Fruit fly (Drosophila melanogaster): ENCODE results near the gene CG33494.

Gene CG33494

dm6 chr3R:25531905-25532387 lies 37.0 kb upstream of the CG33494 start (continued):
- TF ChIP-seq CG5245 (GFP tag; optimal IDR thresholded peaks at IDR 0.05), result peak; percentile 9
- peak; percentile 21 for TF ChIP-seq mam (GFP tag; optimal IDR thresholded peaks at IDR 0.05)
- TF ChIP-seq HHEX (GFP tag; optimal IDR thresholded peaks at IDR 0.05), result no peak
- TF ChIP-seq Dll (GFP tag; IDR thresholded peaks at IDR 0.05; ENCODE audit: partially characterized antibody), result no peak
- no peak for TF ChIP-seq CG14667 (GFP tag; IDR thresholded peaks at IDR 0.05)
- TF ChIP-seq Meics (GFP tag; optimal IDR thresholded peaks at IDR 0.05), result peak; percentile 10
- TF ChIP-seq da (GFP tag; optimal IDR thresholded peaks at IDR 0.05), result no peak

dm6 chr3R:25529289-25529688 lies 34.3 kb upstream of the CG33494 start:
- TF ChIP-seq CG17361 (GFP tag; IDR thresholded peaks at IDR 0.05) (no peak), chinmo (GFP tag; IDR thresholded peaks at IDR 0.05; ENCODE audit: partially characterized antibody) (peak; percentile 80; the same call in 1 of the 4 replicates), nom (GFP tag; optimal IDR thresholded peaks at IDR 0.05) (peak; percentile 60)

- peak; percentile 1 for TF ChIP-seq BtbVII (GFP tag; optimal IDR thresholded peaks at IDR 0.05)
- TF ChIP-seq Med (GFP tag), result no peak
- TF ChIP-seq zen (tag; optimal IDR thresholded peaks at IDR 0.05), result no peak
- TF ChIP-seq pros (GFP tag; optimal IDR thresholded peaks at IDR 0.05), result peak; percentile 29
- TF ChIP-seq Nf-YB (GFP tag; optimal IDR thresholded peaks at IDR 0.05), result no peak
- no peak for TF ChIP-seq CG14050 (GFP tag; IDR thresholded peaks at IDR 0.05)
- TF ChIP-seq oc (tag; optimal IDR thresholded peaks at IDR 0.05), result peak; percentile 30
- TF ChIP-seq sisA (GFP tag; IDR thresholded peaks at IDR 0.05), result no peak
- no peak for TF ChIP-seq ash1 (GFP tag; optimal IDR thresholded peaks at IDR 0.05)
- TF ChIP-seq Hr51 (GFP tag; optimal IDR thresholded peaks at IDR 0.05), result peak in 1 of 2 experiments; percentile 51
- no peak for TF ChIP-seq dpn (GFP tag; optimal IDR thresholded peaks at IDR 0.05)
- peak; percentile 45 for TF ChIP-seq CG2712 (tag; optimal IDR thresholded peaks at IDR 0.05)
- no peak for TF ChIP-seq Lpt (GFP tag; optimal IDR thresholded peaks at IDR 0.05)
- TF ChIP-seq so (GFP tag; IDR thresholded peaks at IDR 0.05), result 0 out of 3 replicates have a peak, but pooled peaks have one; percentile 25
- peak; percentile 55 for TF ChIP-seq nmo (GFP tag; optimal IDR thresholded peaks at IDR 0.05)
- peak; percentile 25 for TF ChIP-seq CG8388 (GFP tag; optimal IDR thresholded peaks at IDR 0.05)
- TF ChIP-seq CG7928 (GFP tag; optimal IDR thresholded peaks at IDR 0.05), result no peak
- TF ChIP-seq unpg (GFP tag; optimal IDR thresholded peaks at IDR 0.05), result peak; percentile 32
- peak; percentile 14 for TF ChIP-seq Fer3 (tag; optimal IDR thresholded peaks at IDR 0.05)
- TF ChIP-seq CG2202 (tag; optimal IDR thresholded peaks at IDR 0.05), result no peak
- peak; percentile 12 for TF ChIP-seq Xbp1 (GFP tag; optimal IDR thresholded peaks at IDR 0.05)
- TF ChIP-seq CG12391 (tag; optimal IDR thresholded peaks at IDR 0.05), result peak; percentile 23
- no peak for TF ChIP-seq otp (GFP tag; IDR thresholded peaks at IDR 0.05)
- no peak for TF ChIP-seq vvl (GFP tag; IDR thresholded peaks at IDR 0.05)
- TF ChIP-seq Fer1 (GFP tag; optimal IDR thresholded peaks at IDR 0.05), result peak; percentile 35
- TF ChIP-seq slbo (GFP tag; IDR thresholded peaks at IDR 0.05), result no peak
- peak; percentile 11 for TF ChIP-seq Six4 (GFP tag; optimal IDR thresholded peaks at IDR 0.05)
- no peak for TF ChIP-seq CG16815 (GFP tag; optimal IDR thresholded peaks at IDR 0.05)
- no peak for TF ChIP-seq zf30C (GFP tag; optimal IDR thresholded peaks at IDR 0.05)
- TF ChIP-seq lola (GFP tag; optimal IDR thresholded peaks at IDR 0.05), result peak in 1 of 3 experiments; percentile 17
- TF ChIP-seq ac (GFP tag; optimal IDR thresholded peaks at IDR 0.05), result no peak
- TF ChIP-seq CG30431 (GFP tag; optimal IDR thresholded peaks at IDR 0.05), result no peak
- peak; percentile 25 for TF ChIP-seq CG13424 (tag; optimal IDR thresholded peaks at IDR 0.05)
- TF ChIP-seq CG9797 (GFP tag; optimal IDR thresholded peaks at IDR 0.05), result no peak
- peak; percentile 44 for TF ChIP-seq CG30403 (GFP tag; optimal IDR thresholded peaks at IDR 0.05)
- no peak for TF ChIP-seq hbn (GFP tag; IDR thresholded peaks at IDR 0.05; ENCODE audit: partially characterized antibody)
Observed at dm6 chr3R:25519465-25520071, 24.6 kb upstream of the CG33494 start.
